Fruit fly (Drosophila melanogaster) whole organism, embryonic: ENCODE data around the gene CG34125.

Experiments
- Awh ChIP-seq: fragments of 200-800 bp; sonication (Bioruptor generic); IDR thresholded peaks from 2 replicates; pipeline ENCODE4, ENCODE4 v1.3.6; 2022; ENCODE audit warnings: missing biosample characterization, missing genetic modification characterization
- B-H1 ChIP-seq: fragments of 200-800 bp; sonication (Bioruptor generic); IDR thresholded peaks from 3 replicates; pipeline ENCODE4 v1.3.6; 2022; ENCODE audit warnings: missing biosample characterization, missing genetic modification characterization
- CG10366 ChIP-seq: fragments of 200-800 bp; sonication (Bioruptor generic); IDR thresholded peaks from 2 replicates; pipeline ENCODE4 v1.3.6; 2022; ENCODE audit warnings: missing biosample characterization, missing genetic modification characterization
- CG11695 ChIP-seq: fragments of 200-800 bp; sonication (Bioruptor generic); IDR thresholded peaks from 3 replicates; pipeline ENCODE4 v1.3.6; 2022; ENCODE audit warnings: missing biosample characterization, missing genetic modification characterization
- CG18476 ChIP-seq: fragments of 200-800 bp; sonication (Bioruptor generic); optimal IDR thresholded peaks from 2 replicates; lab custom pipeline; 2016; ENCODE audit warnings: missing biosample characterization, mild to moderate bottlenecking, missing genetic modification characterization
- CG30020 ChIP-seq: fragments of 200-800 bp; optimal IDR thresholded peaks from 2 replicates; lab custom pipeline; 2019; ENCODE audit warnings: missing biosample characterization, mild to moderate bottlenecking, missing genetic modification characterization, moderate library complexity
- CG34376 ChIP-seq: fragments of 200-800 bp; sonication (Bioruptor generic); optimal IDR thresholded peaks from 2 replicates; lab custom pipeline; 2018; ENCODE audit warnings: missing biosample characterization, mild to moderate bottlenecking, missing genetic modification characterization
- CG34422 ChIP-seq: fragments of 200-800 bp; sonication (Bioruptor generic); IDR thresholded peaks from 3 replicates; pipeline ENCODE4 v1.3.6; 2022; ENCODE audit warnings: missing biosample characterization, missing genetic modification characterization
- CG3995 ChIP-seq: fragments of 200-800 bp; sonication (Bioruptor generic); optimal IDR thresholded peaks from 3 replicates; lab custom pipeline; 2016; ENCODE audit warnings: missing biosample characterization, missing genetic modification characterization
- CG4328 ChIP-seq: fragments of 200-800 bp; sonication (Bioruptor generic); optimal IDR thresholded peaks from 3 replicates; lab custom pipeline; 2017; ENCODE audit warnings: missing biosample characterization, missing genetic modification reagents, missing genetic modification characterization
- CG43689 ChIP-seq: fragments of 200-800 bp; sonication (Bioruptor generic); IDR thresholded peaks from 2 replicates; pipeline ENCODE4 v1.3.6; 2022; ENCODE audit warnings: missing biosample characterization, missing genetic modification characterization
- CG4404 ChIP-seq: fragments of 200-800 bp; sonication (Bioruptor generic); IDR thresholded peaks from 2 replicates; pipeline ENCODE4 v1.3.6; 2022; ENCODE audit warnings: missing biosample characterization, missing genetic modification characterization
- CG5245 ChIP-seq: fragments of 200-800 bp; sonication (Bioruptor generic); optimal IDR thresholded peaks from 3 replicates; lab custom pipeline; 2016; ENCODE audit warnings: missing biosample characterization, missing genetic modification characterization
- CG6791 ChIP-seq: fragments of 200-800 bp; sonication (Bioruptor generic); IDR thresholded peaks from 3 replicates; pipeline ENCODE4 v1.3.6; 2022; ENCODE audit warnings: missing biosample characterization, missing genetic modification characterization; ENCODE audit not compliant: partially characterized antibody
- CG7372 ChIP-seq: fragments of 200-800 bp; sonication (Bioruptor generic); IDR thresholded peaks from 2 replicates; pipeline ENCODE4 v1.3.6; 2022; ENCODE audit warnings: missing biosample characterization, missing genetic modification characterization
- CG7745 ChIP-seq: fragments of 200-800 bp; sonication (Bioruptor generic); optimal IDR thresholded peaks from 2 replicates; lab custom pipeline; 2018; ENCODE audit warnings: missing biosample characterization, mild to moderate bottlenecking, missing genetic modification characterization, moderate library complexity
- CG7928 ChIP-seq: fragments of 200-800 bp; sonication (Bioruptor generic); optimal IDR thresholded peaks from 2 replicates; lab custom pipeline; 2017; ENCODE audit warnings: missing biosample characterization, mild to moderate bottlenecking, missing genetic modification characterization
- CG8388 ChIP-seq: fragments of 200-800 bp; sonication (Bioruptor generic); optimal IDR thresholded peaks from 2 replicates; lab custom pipeline; 2019; ENCODE audit warnings: missing biosample characterization, mild to moderate bottlenecking, missing genetic modification characterization, moderate library complexity
- CG9609 ChIP-seq: fragments of 200-800 bp; sonication (Bioruptor generic); optimal IDR thresholded peaks from 3 replicates; lab custom pipeline; 2016; ENCODE audit warnings: missing biosample characterization, missing genetic modification characterization
- CG9817 ChIP-seq: fragments of 200-800 bp; sonication (Bioruptor generic); optimal IDR thresholded peaks from 2 replicates; lab custom pipeline; 2018; ENCODE audit warnings: missing biosample characterization, mild to moderate bottlenecking, missing genetic modification characterization, moderate library complexity
- Camta ChIP-seq: fragments of 200-800 bp; sonication (Bioruptor generic); optimal IDR thresholded peaks from 2 replicates; lab custom pipeline; 2016; ENCODE audit warnings: missing biosample characterization, missing genetic modification characterization
- Dfd ChIP-seq, 2 experiments: fragments of >200 bp; optimal IDR thresholded peaks; 2 replicates each; lab custom pipeline; 2017; ENCODE audit warnings: missing biosample characterization in 2 of 2, missing genetic modification characterization in 2 of 2
- ERR ChIP-seq: fragments of 200-800 bp; sonication (Bioruptor generic); optimal IDR thresholded peaks from 2 replicates; lab custom pipeline; 2016; ENCODE audit warnings: missing biosample characterization, missing genetic modification characterization
- Ets65A ChIP-seq: fragments of 200-800 bp; sonication (Bioruptor generic); peaks from one replicate; lab custom pipeline; 2016; ENCODE audit warnings: missing biosample characterization, missing genetic modification characterization
- H2.0 ChIP-seq: fragments of 200-800 bp; sonication (Bioruptor generic); IDR thresholded peaks from 2 replicates; pipeline ENCODE4 v1.3.6; 2022; ENCODE audit warnings: missing biosample characterization, missing genetic modification characterization
- NC2β ChIP-seq: fragments of 200-800 bp; sonication (Bioruptor generic); optimal IDR thresholded peaks from 2 replicates; lab custom pipeline; 2016; ENCODE audit warnings: missing biosample characterization, missing genetic modification characterization
- Opbp ChIP-seq: fragments of 200-800 bp; sonication (Bioruptor generic); IDR thresholded peaks from 3 replicates; pipeline ENCODE4 v1.3.6; 2022; ENCODE audit warnings: missing biosample characterization, missing genetic modification characterization; ENCODE audit not compliant: partially characterized antibody
- Rfx ChIP-seq: fragments of 200-800 bp; sonication (Bioruptor generic); IDR thresholded peaks from 2 replicates; pipeline ENCODE4 v1.3.6; 2022; ENCODE audit warnings: missing biosample characterization, missing genetic modification characterization
- Spps ChIP-seq: fragments of 200-800 bp; sonication (Bioruptor generic); optimal IDR thresholded peaks from 2 replicates; lab custom pipeline; 2018; ENCODE audit warnings: missing biosample characterization, mild to moderate bottlenecking, missing genetic modification characterization
- ato ChIP-seq: fragments of 200-800 bp; sonication (Bioruptor generic); IDR thresholded peaks from 2 replicates; pipeline ENCODE4 v1.3.6; 2022; ENCODE audit warnings: missing biosample characterization, missing genetic modification characterization; ENCODE audit not compliant: partially characterized antibody
- da ChIP-seq: fragments of 200-800 bp; sonication (Bioruptor generic); optimal IDR thresholded peaks from 2 replicates; lab custom pipeline; 2016; ENCODE audit warnings: missing biosample characterization, missing genetic modification characterization
- dmrt11E ChIP-seq: fragments of 200-800 bp; sonication (Bioruptor generic); optimal IDR thresholded peaks from 3 replicates; lab custom pipeline; 2018; ENCODE audit warnings: missing biosample characterization, mild to moderate bottlenecking, missing genetic modification characterization, moderate library complexity
- fd64A ChIP-seq: fragments of 200-800 bp; sonication (Bioruptor generic); optimal IDR thresholded peaks from 3 replicates; lab custom pipeline; 2018; ENCODE audit warnings: missing biosample characterization, mild to moderate bottlenecking, missing genetic modification characterization
- grn ChIP-seq: fragments of 200-800 bp; sonication (Bioruptor generic); optimal IDR thresholded peaks from 3 replicates; lab custom pipeline; 2017; ENCODE audit warnings: missing biosample characterization, missing genetic modification characterization
- her ChIP-seq: fragments of 200-800 bp; sonication (Bioruptor generic); optimal IDR thresholded peaks from 2 replicates; lab custom pipeline; 2016; ENCODE audit warnings: missing biosample characterization, missing genetic modification characterization
- hkb ChIP-seq, 2 experiments: fragments of 200-800 bp in 1 of 2; fragments of >200 bp in 1 of 2; sonication (Bioruptor generic) in 1 of 2; IDR thresholded peaks in 1 of 2; optimal IDR thresholded peaks in 1 of 2; 2 replicates each; pipeline versions ENCODE4 v1.3.6 to Lab custom; 2017 to 2022; ENCODE audit warnings: missing biosample characterization in 1 of 2, missing genetic modification characterization in 1 of 2
- jing ChIP-seq: fragments of 200-800 bp; sonication (Bioruptor generic); optimal IDR thresholded peaks from 2 replicates; lab custom pipeline; 2018; ENCODE audit warnings: missing biosample characterization, mild to moderate bottlenecking, missing genetic modification characterization
- knrl ChIP-seq: fragments of 200-800 bp; sonication (Bioruptor generic); IDR thresholded peaks from 3 replicates; pipeline ENCODE4 v1.3.6; 2022; ENCODE audit warnings: missing biosample characterization, missing genetic modification characterization; ENCODE audit not compliant: partially characterized antibody
- lbe ChIP-seq: fragments of 200-800 bp; sonication (Bioruptor generic); optimal IDR thresholded peaks from 2 replicates; lab custom pipeline; 2016; ENCODE audit warnings: missing biosample characterization, mild to moderate bottlenecking, missing genetic modification characterization
- nau ChIP-seq: fragments of 200-800 bp; sonication (Bioruptor generic); optimal IDR thresholded peaks from 3 replicates; lab custom pipeline; 2017; ENCODE audit warnings: missing biosample characterization, mild to moderate bottlenecking, missing genetic modification characterization, missing genetic modification reagents
- run ChIP-seq: fragments of 200-800 bp; sonication (Bioruptor generic); optimal IDR thresholded peaks from 3 replicates; lab custom pipeline; 2018; ENCODE audit warnings: missing biosample characterization, mild to moderate bottlenecking, missing genetic modification characterization
- sc ChIP-seq, 3 experiments: fragments of >200 bp in 2 of 3; fragments of 200-800 bp in 1 of 3; sonication (Bioruptor generic) in 1 of 3; optimal IDR thresholded peaks; 2 replicates in 2 of 3; 3 replicates in 1 of 3; lab custom pipeline; 2017; ENCODE audit warnings: mild to moderate bottlenecking in 1 of 3, missing biosample characterization in 1 of 3, missing genetic modification characterization in 1 of 3, missing genetic modification reagents in 1 of 3
- sd ChIP-seq: fragments of 200-800 bp; sonication (Bioruptor generic); optimal IDR thresholded peaks from 3 replicates; lab custom pipeline; 2018; ENCODE audit warnings: missing biosample characterization, mild to moderate bottlenecking, missing genetic modification characterization, moderate library complexity
- sisA ChIP-seq: fragments of 200-800 bp; sonication (Bioruptor generic); IDR thresholded peaks from 2 replicates; pipeline ENCODE4 v1.3.6; 2022; ENCODE audit warnings: missing biosample characterization, missing genetic modification characterization
- sna ChIP-seq: fragments of 200-800 bp; sonication (Bioruptor generic); IDR thresholded peaks from 2 replicates; pipeline ENCODE4 v1.3.6; 2022; ENCODE audit warnings: missing biosample characterization, missing genetic modification characterization; ENCODE audit not compliant: partially characterized antibody
- so ChIP-seq: fragments of 200-800 bp; sonication (Bioruptor generic); IDR thresholded peaks from 3 replicates; pipeline ENCODE4 v1.3.6; 2022; ENCODE audit warnings: missing biosample characterization, missing genetic modification characterization
- tio ChIP-seq: fragments of 200-800 bp; sonication (Bioruptor generic); optimal IDR thresholded peaks from 2 replicates; lab custom pipeline; 2017; ENCODE audit warnings: missing biosample characterization, missing genetic modification characterization, inconsistent platforms

Gene CG34125

DNA sequence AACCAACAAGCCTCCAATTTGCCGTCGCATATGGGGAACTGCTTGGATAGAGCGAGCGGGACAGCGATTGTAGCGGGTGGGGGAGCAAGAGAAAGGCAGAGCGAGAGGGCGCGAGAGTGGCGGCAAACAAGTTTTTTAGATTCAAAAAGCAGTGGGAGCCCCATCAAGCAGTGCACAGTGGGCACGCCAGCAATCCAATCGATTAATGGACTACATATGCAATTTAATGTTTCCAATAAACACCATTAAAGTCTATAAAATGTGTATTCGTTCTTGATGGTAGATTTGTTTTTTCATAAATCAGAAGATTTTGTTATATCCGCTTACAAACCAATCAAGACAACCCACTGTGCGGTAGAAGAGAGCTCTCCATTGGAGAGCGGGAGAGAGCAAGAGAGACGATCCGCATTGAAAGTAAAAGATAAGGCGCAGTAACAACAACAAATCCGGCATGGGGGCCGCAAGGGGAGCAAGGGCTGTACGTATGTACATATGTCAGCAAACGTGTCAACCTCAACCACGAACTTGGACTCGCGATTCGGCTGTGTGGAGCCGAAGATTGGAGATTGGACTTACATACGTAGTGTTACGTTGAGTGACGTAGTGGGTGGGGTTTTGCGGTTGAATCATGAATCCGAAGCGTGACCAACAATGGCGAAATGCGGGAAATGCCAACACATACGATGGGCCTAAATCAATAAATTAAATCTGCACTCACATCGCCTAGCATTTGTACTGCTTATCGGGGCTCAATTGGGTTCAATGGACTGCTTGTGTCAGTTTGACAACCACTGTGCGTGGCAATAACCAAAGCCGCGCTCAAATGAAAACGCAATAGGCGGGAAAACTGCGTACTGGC is 32.2 kb downstream of the CG34125 start (continued):
- peak; percentile 99 for TF ChIP-seq Camta (GFP tag; lab: Kevin White, UChicago)
- TF ChIP-seq her: peak; percentile 97
- peak; percentile 99 for TF ChIP-seq Awh (GFP tag; lab: Robert Waterston, UW)
- peak; percentile 100 for TF ChIP-seq Ets65A (GFP tag; lab: Kevin White, UChicago)
- TF ChIP-seq CG4404 (GFP tag; lab: Robert Waterston, UW): peak; percentile 98
- TF ChIP-seq H2.0 (GFP tag; lab: Robert Waterston, UW): peak; percentile 99
- peak; percentile 98 for TF ChIP-seq CG43689 (GFP tag; lab: Robert Waterston, UW)
- peak; percentile 99 for TF ChIP-seq tio (GFP tag; lab: Kevin White, UChicago)
- peak; percentile 99 for TF ChIP-seq NC2β (GFP tag; lab: Kevin White, UChicago)
- TF ChIP-seq CG30020: peak; percentile 88
- peak; percentile 99 for TF ChIP-seq CG10366 (GFP tag; lab: Robert Waterston, UW)
- peak; percentile 98 for TF ChIP-seq CG8388 (GFP tag; lab: Kevin White, UChicago)
- TF ChIP-seq ERR: peak; percentile 98
- peak; percentile 88 for TF ChIP-seq CG7745 (tag; lab: Kevin White, UChicago)
- TF ChIP-seq CG7928: peak; percentile 82
- TF ChIP-seq CG7372 (GFP tag; lab: Robert Waterston, UW): peak; percentile 99
- TF ChIP-seq so (GFP tag; lab: Robert Waterston, UW): peak; percentile 99
- TF ChIP-seq CG9609: peak; percentile 99
- TF ChIP-seq ato (GFP tag; lab: Robert Waterston, UW): peak; percentile 44; the same call in 1 of the 2 replicates
- TF ChIP-seq run (tag; lab: Kevin White, UChicago): peak; percentile 96
- peak; percentile 98 for TF ChIP-seq Spps
- TF ChIP-seq CG6791 (GFP tag; lab: Robert Waterston, UW): peak; percentile 60; the same call in 1 of the 3 replicates
- TF ChIP-seq CG9817 (tag; lab: Kevin White, UChicago): peak; percentile 98
- peak; percentile 99 for TF ChIP-seq B-H1 (GFP tag; lab: Robert Waterston, UW)
- TF ChIP-seq dmrt11E (tag; lab: Kevin White, UChicago): peak; percentile 99
- TF ChIP-seq CG34422 (GFP tag; lab: Robert Waterston, UW): peak; percentile 100
- peak; percentile 99 for TF ChIP-seq jing (GFP tag; lab: Kevin White, UChicago)
- peak; percentile 92 for TF ChIP-seq sd
- TF ChIP-seq CG34376: peak; percentile 97
- peak; percentile 99 for TF ChIP-seq da (GFP tag; lab: Kevin White, UChicago)
- peak; percentile 95 for TF ChIP-seq hkb (optimal IDR thresholded peaks at IDR 0.05; lab: Kevin White, UChicago)
- TF ChIP-seq hkb (GFP tag; IDR thresholded peaks at IDR 0.05; lab: Robert Waterston, UW): peak; percentile 99
- peak; percentile 98 for TF ChIP-seq lbe
- TF ChIP-seq knrl (GFP tag; lab: Robert Waterston, UW): peak; percentile 77
- peak; percentile 98 for TF ChIP-seq CG11695 (GFP tag; lab: Robert Waterston, UW)
- TF ChIP-seq sisA: peak; percentile 100
- peak; percentile 94 for TF ChIP-seq grn
- peak; percentile 99 for TF ChIP-seq CG5245 (GFP tag; lab: Kevin White, UChicago)
- TF ChIP-seq CG18476: peak; percentile 100
- peak; percentile 98 for TF ChIP-seq CG4328
- TF ChIP-seq Dfd (GFP tag; optimal IDR thresholded peaks at IDR 0.05; lab: Kevin White, UChicago): peak; percentile 58 to 81
- TF ChIP-seq nau (GFP tag; lab: Kevin White, UChicago): peak; percentile 98
- no peak for TF ChIP-seq sc (optimal IDR thresholded peaks at IDR 0.05; lab: Kevin White, UChicago)
- TF ChIP-seq sc (GFP tag; optimal IDR thresholded peaks at IDR 0.05; lab: Kevin White, UChicago): peak; percentile 99
- peak; percentile 98 for TF ChIP-seq fd64A (GFP tag; lab: Kevin White, UChicago)
- peak; percentile 52; the same call in 1 of the 2 replicates for TF ChIP-seq sna
- TF ChIP-seq CG3995 (GFP tag; lab: Kevin White, UChicago): peak; percentile 82
- peak; percentile 100 for TF ChIP-seq Rfx
- TF ChIP-seq Opbp (GFP tag; lab: Robert Waterston, UW): peak; percentile 66; the same call in 2 of the 3 replicates
